Fruit fly (Drosophila melanogaster) S2 (cell line): ENCODE measurements around the gene Hsp110.

Experiments used
- CG8478 ChIP-seq: fragments of >200 bp; optimal IDR thresholded peaks from 2 replicates; lab custom pipeline; 2018
- CTCF ChIP-seq, 2 experiments: fragments of >200 bp; optimal IDR thresholded peaks; 2 replicates each; lab custom pipeline; 2018

DNA sequence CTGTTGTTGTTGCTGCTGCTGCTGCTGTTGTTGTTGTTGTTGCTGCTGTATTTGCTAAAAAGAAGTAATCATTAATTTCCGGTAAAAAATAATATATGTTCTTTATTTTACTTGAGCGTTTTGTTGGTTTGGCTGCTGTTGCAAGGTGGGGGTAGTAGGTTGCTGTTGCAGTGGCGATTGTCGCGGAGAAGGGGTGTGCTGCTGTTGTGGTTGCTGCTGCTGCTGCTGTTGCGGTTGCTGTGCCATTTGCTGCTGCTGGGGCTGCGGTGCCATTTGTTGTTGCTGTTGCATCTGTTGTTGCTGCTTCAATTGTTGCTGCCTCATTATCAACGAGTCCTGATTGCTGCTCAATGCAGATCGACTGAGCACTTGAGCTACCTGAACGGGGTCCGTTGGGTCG is 11.1 kb upstream of the Hsp110 start:
- TF ChIP-seq CG8478 (no peak), CTCF (optimal IDR thresholded peaks at IDR 0.05; lab: Kevin White, UChicago) (no peak)
